Worm (Caenorhabditis elegans) whole organism, L4/young adult: ENCODE results near the gene C08D8.1.

Experiments
- W03F9.2 ChIP-seq: fragments of 150-350 bp; optimal IDR thresholded peaks from 2 replicates; lab custom pipeline; 2014; ENCODE audit warnings: missing biosample characterization, missing genetic modification characterization
- dao-5 ChIP-seq: sonication (generic microtip); optimal IDR thresholded peaks from 2 replicates; lab custom pipeline; 2016; ENCODE audit warnings: missing genotype, missing genetic modification characterization, moderate library complexity, missing compliant biosample characterization
- him-1 ChIP-seq: sonication (generic microtip); optimal IDR thresholded peaks from 2 replicates; lab custom pipeline; 2016; ENCODE audit warnings: missing genotype, missing genetic modification reagents, missing genetic modification characterization, missing compliant biosample characterization

The C08D8.1 gene

ce11 chrV:8345436-8345835 is at the start of gene C08D8.1:
Gene C08D8.1, plus strand, starts transcription at chrV:8345759.
- TF ChIP-seq W03F9.2 (tag; lab: Kevin White, UChicago) (no peak), dao-5 (tag; lab: Kevin White, UChicago) (no peak), him-1 (tag; lab: Kevin White, UChicago) (no peak)

ce11 chrV:8295866-8296265 is 49.7 kb upstream of the C08D8.1 start, which contains the start of gene smex-1:
Gene smex-1, minus strand, starts transcription at chrV:8295966.
- TF ChIP-seq W03F9.2 (tag; lab: Kevin White, UChicago) (no peak), him-1 (tag; lab: Kevin White, UChicago) (no peak), dao-5 (tag; lab: Kevin White, UChicago) (no peak)

- TF ChIP-seq W03F9.2 (tag; lab: Kevin White, UChicago) (no peak), dao-5 (tag; lab: Kevin White, UChicago) (no peak), him-1 (tag; lab: Kevin White, UChicago) (no peak)
These were observed 48.1 kb upstream of the C08D8.1 start, which contains the start of gene W02D7.4 for ce11 chrV:8297504-8297903. Gene W02D7.4, minus strand, starts transcription at chrV:8297604.

- TF ChIP-seq dao-5 (tag; lab: Kevin White, UChicago), result no peak
- TF ChIP-seq him-1 (tag; lab: Kevin White, UChicago), result no peak
- TF ChIP-seq W03F9.2 (tag; lab: Kevin White, UChicago), result no peak
These were observed 46.2 kb upstream of the C08D8.1 start, which contains the start of gene W02D7.5 for ce11 chrV:8299191-8299854. Gene W02D7.5, minus strand, starts transcription at chrV:8299241.

ce11 chrV:8300935-8301535 is 44.5 kb upstream of the C08D8.1 start, which contains the start of gene W02D7.6:
Gene W02D7.6, minus strand, starts transcription at chrV:8301507.
- no peak for TF ChIP-seq dao-5 (tag; lab: Kevin White, UChicago)
- TF ChIP-seq him-1 (tag; lab: Kevin White, UChicago), result no peak
- TF ChIP-seq W03F9.2 (tag; lab: Kevin White, UChicago), result peak; percentile 42

- TF ChIP-seq him-1 (tag; lab: Kevin White, UChicago) (no peak), dao-5 (tag; lab: Kevin White, UChicago) (no peak), W03F9.2 (tag; lab: Kevin White, UChicago) (no peak)
These were observed 43.0 kb upstream of the C08D8.1 start, which contains the start of gene sel-9 for ce11 chrV:8302522-8302921. Gene sel-9, minus strand, starts transcription at chrV:8302580.

ce11 chrV:8304461-8305195 is 40.9 kb upstream of the C08D8.1 start, which contains the start of gene W02D7.11:
Gene W02D7.11, minus strand, starts transcription at chrV:8304511.
- TF ChIP-seq dao-5 (tag; lab: Kevin White, UChicago) (no peak), W03F9.2 (tag; lab: Kevin White, UChicago) (no peak), him-1 (tag; lab: Kevin White, UChicago) (no peak)

ce11 chrV:8305940-8306339 is 39.6 kb upstream of the C08D8.1 start:
- TF ChIP-seq W03F9.2 (tag; lab: Kevin White, UChicago) (no peak), dao-5 (tag; lab: Kevin White, UChicago) (no peak), him-1 (tag; lab: Kevin White, UChicago) (no peak)

ce11 chrV:8306366-8306765 is 39.2 kb upstream of the C08D8.1 start, which contains the start of gene W02D7.8:
Gene W02D7.8, minus strand, starts transcription at chrV:8306466.
- no peak for TF ChIP-seq him-1 (tag; lab: Kevin White, UChicago)
- TF ChIP-seq dao-5 (tag; lab: Kevin White, UChicago), result no peak
- no peak for TF ChIP-seq W03F9.2 (tag; lab: Kevin White, UChicago)

- TF ChIP-seq dao-5 (tag; lab: Kevin White, UChicago) (no peak), him-1 (tag; lab: Kevin White, UChicago) (no peak), W03F9.2 (tag; lab: Kevin White, UChicago) (no peak)
These were observed 38.5 kb upstream of the C08D8.1 start for ce11 chrV:8307013-8307412.

- TF ChIP-seq W03F9.2 (tag; lab: Kevin White, UChicago) (no peak), dao-5 (tag; lab: Kevin White, UChicago) (no peak), him-1 (tag; lab: Kevin White, UChicago) (no peak)
These were observed 37.9 kb upstream of the C08D8.1 start, which contains the start of gene clec-218 for ce11 chrV:8307681-8308080. Gene clec-218, plus strand, starts transcription at chrV:8307942.

ce11 chrV:8311210-8311609 is 34.3 kb upstream of the C08D8.1 start, which contains the start of gene W02D7.12:
Gene W02D7.12, plus strand, starts transcription at chrV:8311510.
- TF ChIP-seq W03F9.2 (tag; lab: Kevin White, UChicago) (no peak), him-1 (tag; lab: Kevin White, UChicago) (no peak), dao-5 (tag; lab: Kevin White, UChicago) (no peak)
